Worm (Caenorhabditis elegans) whole organism, L4 larva: ENCODE data around the gene dnc-3.

Source experiments
- F10B5.3 ChIP-seq: sonication (generic microtip); optimal IDR thresholded peaks from 2 replicates; lab custom pipeline; 2016; ENCODE audit warnings: mild to moderate bottlenecking, missing genetic modification characterization, missing compliant biosample characterization
- F49E8.2 ChIP-seq: sonication (generic microtip); optimal IDR thresholded peaks from 2 replicates; lab custom pipeline; 2016; ENCODE audit warnings: missing compliant biosample characterization, mild to moderate bottlenecking, missing genetic modification characterization, borderline replicate concordance
- Y48G9A.11 ChIP-seq: fragments of 200-800 bp; sonication (Bioruptor generic); IDR thresholded peaks from 2 replicates; pipeline ENCODE4 v1.3.6; 2022; ENCODE audit warnings: missing genetic modification reagents, missing genetic modification characterization, missing compliant biosample characterization
- Y75B8A.6 ChIP-seq: fragments of 200-800 bp; sonication (Bioruptor generic); IDR thresholded peaks from 2 replicates; pipeline ENCODE4 v1.3.6; 2022; ENCODE audit warnings: missing genetic modification reagents, missing genetic modification characterization, missing compliant biosample characterization
- aha-1 ChIP-seq: fragments of 150-350 bp; peaks from one replicate; lab custom pipeline; 2014; ENCODE audit warnings: missing biosample characterization, missing genetic modification characterization
- ceh-20 ChIP-seq: fragments of 200-800 bp; sonication (Bioruptor generic); IDR thresholded peaks from 2 replicates; pipeline ENCODE4 v1.3.6; 2022; ENCODE audit warnings: missing genetic modification reagents, missing genetic modification characterization, missing compliant biosample characterization
- ceh-62 ChIP-seq: sonication (generic microtip); optimal IDR thresholded peaks from 2 replicates; lab custom pipeline; 2017; ENCODE audit warnings: missing biosample characterization, missing genetic modification characterization
- ceh-82 ChIP-seq: sonication (generic microtip); optimal IDR thresholded peaks from 2 replicates; lab custom pipeline; 2017; ENCODE audit warnings: missing biosample characterization, missing genetic modification characterization
- ces-1 ChIP-seq: fragments of 150-350 bp; sonication (generic microtip); optimal IDR thresholded peaks from 4 replicates; lab custom pipeline; 2014; ENCODE audit warnings: missing biosample characterization, missing genetic modification reagents, missing genetic modification characterization
- gei-8 ChIP-seq: fragments of 200-800 bp; sonication (Bioruptor generic); optimal IDR thresholded peaks from 2 replicates; lab custom pipeline; 2018; ENCODE audit warnings: mild to moderate bottlenecking, missing genetic modification characterization, missing compliant biosample characterization
- hlh-11 ChIP-seq: fragments of 200-800 bp; sonication (Bioruptor generic); optimal IDR thresholded peaks from 2 replicates; lab custom pipeline; 2018; ENCODE audit warnings: mild to moderate bottlenecking, missing genetic modification characterization, missing compliant biosample characterization
- lim-7 ChIP-seq: fragments of 200-800 bp; sonication (Bioruptor generic); IDR thresholded peaks from 2 replicates; pipeline ENCODE4 v1.3.6; 2022; ENCODE audit warnings: missing genetic modification characterization, missing compliant biosample characterization
- lin-1 ChIP-seq: fragments of 200-800 bp; sonication (Bioruptor generic); IDR thresholded peaks from 2 replicates; pipeline ENCODE4 v1.3.6; 2022; ENCODE audit warnings: missing genetic modification reagents, missing genetic modification characterization, missing compliant biosample characterization
- lin-15B ChIP-seq: fragments of 150-350 bp; sonication (generic microtip); optimal IDR thresholded peaks from 3 replicates; lab custom pipeline; 2014; ENCODE audit warnings: missing biosample characterization, missing genetic modification characterization
- lin-29 ChIP-seq: fragments of 200-800 bp; sonication (Bioruptor generic); IDR thresholded peaks from 2 replicates; pipeline ENCODE4 v1.3.6; 2022; ENCODE audit warnings: missing genetic modification reagents, missing genetic modification characterization, missing compliant biosample characterization
- lsy-2 ChIP-seq, 2 experiments: fragments of 150-350 bp in 1 of 2; sonication (generic microtip) in 1 of 2; optimal IDR thresholded peaks; 2 replicates each; lab custom pipeline; 2014 to 2017; ENCODE audit warnings: missing biosample characterization in 2 of 2, missing genetic modification characterization in 2 of 2
- mdl-1 ChIP-seq, 2 experiments: fragments of 150-350 bp in 1 of 2; sonication (generic microtip) in 1 of 2; optimal IDR thresholded peaks; 2 replicates each; lab custom pipeline; 2014 to 2017; ENCODE audit warnings: missing biosample characterization in 2 of 2, missing genetic modification characterization in 2 of 2
- mep-1 ChIP-seq: fragments of 150-350 bp; sonication (generic microtip); optimal IDR thresholded peaks from 3 replicates; lab custom pipeline; 2014; ENCODE audit warnings: missing biosample characterization, missing genetic modification characterization
- mxl-3 ChIP-seq: fragments of 200-800 bp; sonication (Bioruptor generic); optimal IDR thresholded peaks from 2 replicates; lab custom pipeline; 2018; ENCODE audit warnings: mild to moderate bottlenecking, missing genetic modification characterization, missing compliant biosample characterization
- nhr-10 ChIP-seq: fragments of 150-350 bp; optimal IDR thresholded peaks from 2 replicates; lab custom pipeline; 2014; ENCODE audit warnings: missing biosample characterization, missing genetic modification characterization
- nhr-11 ChIP-seq: fragments of 150-350 bp; optimal IDR thresholded peaks from 2 replicates; lab custom pipeline; 2014; ENCODE audit warnings: missing biosample characterization, missing genetic modification characterization
- nhr-25 ChIP-seq: sonication (generic microtip); optimal IDR thresholded peaks from 2 replicates; lab custom pipeline; 2017; ENCODE audit warnings: missing genetic modification characterization, mild to moderate bottlenecking, missing compliant biosample characterization, antibody characterized with exemption, moderate library complexity, borderline replicate concordance; ENCODE audit not compliant: insufficient read depth
- nhr-28 ChIP-seq: fragments of 150-350 bp; optimal IDR thresholded peaks from 2 replicates; lab custom pipeline; 2014; ENCODE audit warnings: missing biosample characterization, missing genetic modification characterization
- nhr-76 ChIP-seq: fragments of 150-350 bp; optimal IDR thresholded peaks from 2 replicates; lab custom pipeline; 2014; ENCODE audit warnings: missing biosample characterization, missing genetic modification characterization
- pqm-1 ChIP-seq: sonication (generic microtip); optimal IDR thresholded peaks from 2 replicates; lab custom pipeline; 2017; ENCODE audit warnings: missing biosample characterization, missing genetic modification characterization
- tag-97 ChIP-seq: fragments of 200-800 bp; sonication (Bioruptor generic); IDR thresholded peaks from 2 replicates; pipeline ENCODE4 v1.3.6; 2022; ENCODE audit warnings: missing genetic modification characterization, missing compliant biosample characterization
- unc-130 ChIP-seq: sonication (generic microtip); optimal IDR thresholded peaks from 2 replicates; lab custom pipeline; 2016; ENCODE audit warnings: missing genetic modification reagents, missing genetic modification characterization, missing compliant biosample characterization
- zip-2 ChIP-seq: fragments of 150-350 bp; optimal IDR thresholded peaks from 2 replicates; lab custom pipeline; 2014; ENCODE audit warnings: missing biosample characterization, missing genetic modification characterization
- ztf-11 ChIP-seq: fragments of 150-350 bp; optimal IDR thresholded peaks from 2 replicates; lab custom pipeline; 2014; ENCODE audit warnings: missing biosample characterization, missing genetic modification characterization

dnc-3 gene

ce11 chrII:3595339-3595738 lies 41.8 kb downstream of the dnc-3 start, which contains the start of gene Y49F6A.12:
Y49F6A.12 (plus strand) TSS chrII:3595639.
- no peak for TF ChIP-seq ceh-20 (GFP tag; lab: Robert Waterston, UW)
- TF ChIP-seq hlh-11 (tag; lab: Kevin White, UChicago), result no peak
- no peak for TF ChIP-seq gei-8 (GFP tag; lab: Kevin White, UChicago)
- TF ChIP-seq ces-1 (GFP tag; lab: Kevin White, UChicago), result no peak
- no peak for TF ChIP-seq Y75B8A.6
- TF ChIP-seq ceh-82 (tag; lab: Kevin White, UChicago), result no peak
- no peak for TF ChIP-seq mep-1
- no peak for TF ChIP-seq lim-7
- no peak for TF ChIP-seq nhr-76 (tag; lab: Kevin White, UChicago)
- TF ChIP-seq aha-1, result no peak
- TF ChIP-seq F10B5.3 (tag; lab: Kevin White, UChicago), result no peak
- TF ChIP-seq mdl-1 (tag; optimal IDR thresholded peaks at IDR 0.05; lab: Kevin White, UChicago), result no peak
- no peak for TF ChIP-seq zip-2
- no peak for TF ChIP-seq lsy-2 (tag; optimal IDR thresholded peaks at IDR 0.05; lab: Kevin White, UChicago)

- TF ChIP-seq aha-1 (no peak), mep-1 (no peak), lin-29 (GFP tag; lab: Robert Waterston, UW) (no peak), nhr-25 (no peak), Y48G9A.11 (GFP tag; lab: Robert Waterston, UW) (no peak), nhr-28 (tag; lab: Kevin White, UChicago) (no peak), mxl-3 (no peak), ztf-11 (no peak), F49E8.2 (tag; lab: Kevin White, UChicago) (no peak), nhr-10 (tag; lab: Kevin White, UChicago) (no peak), lin-15B (no peak), nhr-11 (no peak), pqm-1 (no peak), F10B5.3 (tag; lab: Kevin White, UChicago) (no peak), mdl-1 (tag; optimal IDR thresholded peaks at IDR 0.05; lab: Kevin White, UChicago) (no peak), ceh-62 (tag; lab: Kevin White, UChicago) (no peak), unc-130 (no peak), tag-97 (GFP tag; lab: Robert Waterston, UW) (no peak), lin-1 (GFP tag; lab: Robert Waterston, UW) (no peak)
These were observed 45.2 kb downstream of the dnc-3 start, which contains the start of gene Y49F6A.11 for ce11 chrII:3598721-3599120. Y49F6A.11 (minus strand) TSS chrII:3598821.
